Fruit fly (Drosophila melanogaster): ENCODE data around the gene Qtzl.

The Qtzl gene

dm6 chr2L:12021193-12021592, 25.7 kb downstream of the Qtzl start (continued):
- peak; percentile 52 for TF ChIP-seq NC2β (GFP tag; optimal IDR thresholded peaks at IDR 0.05)
- peak; percentile 33 for TF ChIP-seq CG8281 (tag; optimal IDR thresholded peaks at IDR 0.05)
- TF ChIP-seq HHEX (GFP tag; optimal IDR thresholded peaks at IDR 0.05): peak; percentile 77
- TF ChIP-seq Kr (GFP tag; optimal IDR thresholded peaks at IDR 0.05): no peak
- peak; percentile 20 for TF ChIP-seq pfk (GFP tag; optimal IDR thresholded peaks at IDR 0.05)
- no peak for TF ChIP-seq Hmx (GFP tag; optimal IDR thresholded peaks at IDR 0.05)
- no peak for TF ChIP-seq CG2889 (GFP tag; IDR thresholded peaks at IDR 0.05)
- TF ChIP-seq grn (GFP tag; optimal IDR thresholded peaks at IDR 0.05): peak; percentile 23
- TF ChIP-seq Scr (GFP tag; IDR thresholded peaks at IDR 0.05; ENCODE audit: partially characterized antibody): no peak
- peak; percentile 1 to 34 for TF ChIP-seq Hr51 (GFP tag; optimal IDR thresholded peaks at IDR 0.05)
- TF ChIP-seq gce (GFP tag; IDR thresholded peaks at IDR 0.05): no peak
- 0 out of 3 replicates have a peak, but pooled peaks have one; percentile 27 for TF ChIP-seq z (GFP tag; IDR thresholded peaks at IDR 0.05)
- no peak for TF ChIP-seq az2 (GFP tag; optimal IDR thresholded peaks at IDR 0.05)
- TF ChIP-seq CG7271 (tag; optimal IDR thresholded peaks at IDR 0.05): peak; percentile 29
- no peak for TF ChIP-seq aop (GFP tag; IDR thresholded peaks at IDR 0.05)
- TF ChIP-seq CG12155 (GFP tag; optimal IDR thresholded peaks at IDR 0.05): peak; percentile 1
- peak; percentile 26 for TF ChIP-seq CG13775 (GFP tag; optimal IDR thresholded peaks at IDR 0.05)
- TF ChIP-seq CG12236 (GFP tag; optimal IDR thresholded peaks at IDR 0.05): peak; percentile 63
- TF ChIP-seq slou (GFP tag; optimal IDR thresholded peaks at IDR 0.05): no peak
- no peak for TF ChIP-seq CG11085 (GFP tag; IDR thresholded peaks at IDR 0.05)
- TF ChIP-seq CG4707 (GFP tag; optimal IDR thresholded peaks at IDR 0.05): peak; percentile 77
- no peak for TF ChIP-seq sqz (GFP tag; optimal IDR thresholded peaks at IDR 0.05)
- peak; percentile 74 for TF ChIP-seq CG17359 (tag; optimal IDR thresholded peaks at IDR 0.05)
- peak; percentile 60 for TF ChIP-seq grau (tag; optimal IDR thresholded peaks at IDR 0.05)
- TF ChIP-seq CG10654 (GFP tag; optimal IDR thresholded peaks at IDR 0.05): peak; percentile 23
- TF ChIP-seq zfh2 (GFP tag; optimal IDR thresholded peaks at IDR 0.05): no peak
- no peak for TF ChIP-seq ken (GFP tag; IDR thresholded peaks at IDR 0.05)
- peak; percentile 9 for TF ChIP-seq CG9609 (GFP tag; optimal IDR thresholded peaks at IDR 0.05)
- TF ChIP-seq BEAF-32 (GFP tag; optimal IDR thresholded peaks at IDR 0.05): no peak
- TF ChIP-seq Lhr (GFP tag; optimal IDR thresholded peaks at IDR 0.05): peak; percentile 33
- no peak for TF ChIP-seq nerfin-2 (GFP tag; IDR thresholded peaks at IDR 0.05; ENCODE audit: partially characterized antibody)
- no peak for TF ChIP-seq GATAe (GFP tag; conservative IDR thresholded peaks at IDR 0.05)
- no peak for TF ChIP-seq CG8290 (GFP tag; optimal IDR thresholded peaks at IDR 0.05)
- peak; percentile 47 to 91 for TF ChIP-seq CG8290 (tag; optimal IDR thresholded peaks at IDR 0.05)
- peak; percentile 20 for TF ChIP-seq CG1792 (GFP tag; optimal IDR thresholded peaks at IDR 0.05)
- no peak for TF ChIP-seq trem (tag; optimal IDR thresholded peaks at IDR 0.05)
- peak; percentile 80 for TF ChIP-seq CG3281 (GFP tag; optimal IDR thresholded peaks at IDR 0.05)
- no peak for TF ChIP-seq Ets65A (GFP tag)
- no peak for TF ChIP-seq crol (GFP tag; IDR thresholded peaks at IDR 0.05)
- peak; percentile 37 for TF ChIP-seq NfI (GFP tag; optimal IDR thresholded peaks at IDR 0.05)
- no peak for TF ChIP-seq ro (GFP tag; IDR thresholded peaks at IDR 0.05)
- no peak for TF ChIP-seq eve (GFP tag; optimal IDR thresholded peaks at IDR 0.05)
- TF ChIP-seq CG9797 (GFP tag; optimal IDR thresholded peaks at IDR 0.05): no peak
- TF ChIP-seq CG10959 (GFP tag; IDR thresholded peaks at IDR 0.05): no peak
- TF ChIP-seq Six4 (GFP tag; optimal IDR thresholded peaks at IDR 0.05): peak; percentile 34
- TF ChIP-seq CG13287 (GFP tag; IDR thresholded peaks at IDR 0.05; ENCODE audit: partially characterized antibody): no peak
- no peak for TF ChIP-seq CG32767 (GFP tag; IDR thresholded peaks at IDR 0.05)
- no peak for TF ChIP-seq Rx (GFP tag; IDR thresholded peaks at IDR 0.05)
- TF ChIP-seq chm (GFP tag; IDR thresholded peaks at IDR 0.05): no peak
- TF ChIP-seq CG3838 (GFP tag; optimal IDR thresholded peaks at IDR 0.05): peak; percentile 78
- no peak for TF ChIP-seq E2f1 (GFP tag; IDR thresholded peaks at IDR 0.05)
- no peak for TF ChIP-seq al (GFP tag; IDR thresholded peaks at IDR 0.05)

Measured in whole organism, embryonic.